Fruit fly (Drosophila melanogaster): Measurements from ENCODE around the gene thw.

The thw gene

DNA sequence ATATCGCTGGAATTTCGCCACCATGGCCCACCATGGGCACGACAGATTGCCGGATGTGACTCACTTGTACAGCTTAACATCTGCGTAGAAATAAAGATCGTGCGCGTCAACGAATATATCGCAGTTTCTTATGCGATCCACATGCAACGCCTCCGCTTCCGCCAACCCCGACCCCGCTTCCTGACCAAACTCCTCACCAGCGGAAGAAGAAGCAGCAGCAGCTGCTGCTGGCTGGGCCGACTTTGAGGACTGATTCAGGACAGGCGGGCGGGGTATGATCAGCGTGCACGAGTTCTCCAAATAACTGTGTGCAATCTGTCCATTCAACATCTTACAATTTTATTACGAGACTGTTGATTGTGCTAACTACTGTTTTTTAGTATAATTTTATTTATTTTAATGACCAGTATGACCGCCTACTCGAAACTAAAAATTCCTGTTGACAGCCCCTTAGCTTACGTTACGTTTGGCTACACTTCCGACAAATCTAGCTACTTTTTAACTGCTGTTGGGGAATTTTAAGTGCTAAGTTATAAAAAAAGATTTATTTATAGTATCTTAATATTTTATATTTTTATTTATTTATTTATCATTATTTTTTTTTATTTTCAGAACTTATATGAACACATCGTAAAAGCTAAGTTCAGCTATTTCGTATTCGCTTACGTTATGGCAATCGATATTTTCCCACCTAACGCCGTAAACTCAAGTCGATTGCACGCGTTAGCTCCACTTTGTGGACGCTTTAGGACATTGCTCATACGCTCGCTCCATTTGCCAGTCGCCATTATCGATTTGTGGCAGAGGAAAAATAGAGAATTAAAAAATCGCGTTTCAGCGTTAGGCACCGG, 37.7 kb upstream of the thw start, which contains the start of the genes CG10055 and lap (continued):
- TF ChIP-seq CG9727 (GFP tag; optimal IDR thresholded peaks at IDR 0.05): peak; percentile 9
- TF ChIP-seq Bgb (GFP tag; IDR thresholded peaks at IDR 0.05; ENCODE audit: partially characterized antibody): peak; percentile 57; the same call in 1 of the 2 replicates
- TF ChIP-seq CG8924 (tag; optimal IDR thresholded peaks at IDR 0.05): peak; percentile 20
- TF ChIP-seq Ada2b (GFP tag; IDR thresholded peaks at IDR 0.05): no peak
- no peak; the same call in 1 of the 3 replicates for TF ChIP-seq HLH4C (GFP tag; IDR thresholded peaks at IDR 0.05; ENCODE audit: partially characterized antibody)
- TF ChIP-seq crp (GFP tag; optimal IDR thresholded peaks at IDR 0.05): peak in 1 of 2 experiments; percentile 4
- no peak for TF ChIP-seq Sox102F (GFP tag; optimal IDR thresholded peaks at IDR 0.05)
- no peak for TF ChIP-seq da (GFP tag; optimal IDR thresholded peaks at IDR 0.05)
- no peak for TF ChIP-seq dmrt11E (tag; optimal IDR thresholded peaks at IDR 0.05)
- peak; percentile 37; the same call in 1 of the 2 replicates for TF ChIP-seq tna (GFP tag; IDR thresholded peaks at IDR 0.05; ENCODE audit: partially characterized antibody)
- TF ChIP-seq psq (GFP tag; optimal IDR thresholded peaks at IDR 0.05): no peak
- no peak for TF ChIP-seq CG2199 (GFP tag; IDR thresholded peaks at IDR 0.05)
- TF ChIP-seq Eip74EF (GFP tag; optimal IDR thresholded peaks at IDR 0.05): no peak
- no peak for TF ChIP-seq CG14014 (GFP tag; IDR thresholded peaks at IDR 0.05)
- no peak for TF ChIP-seq chm (GFP tag; IDR thresholded peaks at IDR 0.05)
- TF ChIP-seq gsb-n (tag; optimal IDR thresholded peaks at IDR 0.05): no peak
- TF ChIP-seq CG17912 (GFP tag; optimal IDR thresholded peaks at IDR 0.05): no peak
- TF ChIP-seq amos (GFP tag; IDR thresholded peaks at IDR 0.05; ENCODE audit: partially characterized antibody): peak; percentile 61
- TF ChIP-seq CG9437 (GFP tag; optimal IDR thresholded peaks at IDR 0.05): peak; percentile 100
- TF ChIP-seq Gug (GFP tag; IDR thresholded peaks at IDR 0.05): no peak
- no peak for TF ChIP-seq PHDP (tag; optimal IDR thresholded peaks at IDR 0.05)
- peak; percentile 61 for TF ChIP-seq Sin3A (optimal IDR thresholded peaks at IDR 0.05)
- no peak for TF ChIP-seq YL-1 (GFP tag; optimal IDR thresholded peaks at IDR 0.05)
- no peak for TF ChIP-seq CG11093 (GFP tag; IDR thresholded peaks at IDR 0.05)
- TF ChIP-seq Fer2 (tag; optimal IDR thresholded peaks at IDR 0.05): no peak
- peak; percentile 71 for TF ChIP-seq CG12659 (GFP tag; optimal IDR thresholded peaks at IDR 0.05)
- TF ChIP-seq Scr (GFP tag; IDR thresholded peaks at IDR 0.05; ENCODE audit: partially characterized antibody): peak; percentile 60; the same call in 1 of the 2 replicates
- TF ChIP-seq caup (GFP tag; optimal IDR thresholded peaks at IDR 0.05; ENCODE audit: severe bottlenecking): no peak
- TF ChIP-seq tgo (GFP tag; IDR thresholded peaks at IDR 0.05): no peak
- no peak for TF ChIP-seq Hmx (GFP tag; optimal IDR thresholded peaks at IDR 0.05)
- 0 out of 4 replicates have a peak, but pooled peaks have one; percentile 25 for TF ChIP-seq chinmo (GFP tag; IDR thresholded peaks at IDR 0.05; ENCODE audit: partially characterized antibody)
- peak; percentile 93 for TF ChIP-seq crol (GFP tag; IDR thresholded peaks at IDR 0.05)
- peak; percentile 37; the same call in 1 of the 2 replicates for TF ChIP-seq inv (GFP tag; IDR thresholded peaks at IDR 0.05; ENCODE audit: partially characterized antibody)
- no peak for TF ChIP-seq H15 (GFP tag; IDR thresholded peaks at IDR 0.05)
- no peak for TF ChIP-seq HmgZ (tag; optimal IDR thresholded peaks at IDR 0.05)
- no peak for TF ChIP-seq ab (GFP tag; optimal IDR thresholded peaks at IDR 0.05)
- TF ChIP-seq CG4617 (GFP tag; optimal IDR thresholded peaks at IDR 0.05; ENCODE audit: borderline replicate concordance): peak; percentile 65
- TF ChIP-seq chif (GFP tag; optimal IDR thresholded peaks at IDR 0.05): no peak
- TF ChIP-seq Ets65A (GFP tag): no peak
- no peak for TF ChIP-seq CTCF (GFP tag; optimal IDR thresholded peaks at IDR 0.05)
- peak; percentile 57 for TF ChIP-seq nmo (GFP tag; optimal IDR thresholded peaks at IDR 0.05)
- TF ChIP-seq tll (GFP tag; optimal IDR thresholded peaks at IDR 0.05): no peak
- no peak for TF ChIP-seq CG13296 (GFP tag; optimal IDR thresholded peaks at IDR 0.05)
- peak; percentile 55; the same call in 1 of the 4 replicates for TF ChIP-seq Dll (GFP tag; IDR thresholded peaks at IDR 0.05; ENCODE audit: partially characterized antibody)
- peak; percentile 0 for TF ChIP-seq Dp (GFP tag; optimal IDR thresholded peaks at IDR 0.05)
- no peak for TF ChIP-seq CG34376 (GFP tag; optimal IDR thresholded peaks at IDR 0.05)
- no peak for TF ChIP-seq tup (GFP tag; optimal IDR thresholded peaks at IDR 0.05)
- no peak for TF ChIP-seq bab2 (GFP tag; optimal IDR thresholded peaks at IDR 0.05)
